Worm (Caenorhabditis elegans) whole organism, mixed stage, embryonic: ENCODE results near the gene cht-6.
A peak's percentile ranks its signal among the peaks of the same experiment; 100 is the strongest.

ENCODE experiments used
- M03D4.4 ChIP-seq: sonication (generic microtip); optimal IDR thresholded peaks from 2 replicates; lab custom pipeline; 2017; ENCODE audit warnings: mild to moderate bottlenecking, missing genetic modification characterization, missing compliant biosample characterization
- bed-3 ChIP-seq: fragments of 200-800 bp; sonication (Bioruptor generic); optimal IDR thresholded peaks from 3 replicates; lab custom pipeline; 2018; ENCODE audit warnings: mild to moderate bottlenecking, missing genetic modification characterization, moderate library complexity, missing compliant biosample characterization
- blmp-1 ChIP-seq: fragments of 150-350 bp; optimal IDR thresholded peaks from 2 replicates; lab custom pipeline; 2014; ENCODE audit warnings: missing biosample characterization, missing genetic modification characterization
- ceh-43 ChIP-seq: fragments of 200-800 bp; sonication (Bioruptor generic); optimal IDR thresholded peaks from 2 replicates; lab custom pipeline; 2018; ENCODE audit warnings: mild to moderate bottlenecking, missing genetic modification characterization, moderate library complexity, missing compliant biosample characterization
- ceh-83 ChIP-seq: fragments of 200-800 bp; sonication (Bioruptor generic); optimal IDR thresholded peaks from 2 replicates; lab custom pipeline; 2018; ENCODE audit warnings: mild to moderate bottlenecking, missing genetic modification characterization, missing compliant biosample characterization
- ces-1 ChIP-seq: fragments of 150-350 bp; optimal IDR thresholded peaks from 2 replicates; lab custom pipeline; 2014; ENCODE audit warnings: missing biosample characterization, missing genetic modification reagents, missing genetic modification characterization
- drap-1 ChIP-seq: fragments of 200-800 bp; sonication (Bioruptor generic); optimal IDR thresholded peaks from 3 replicates; lab custom pipeline; 2018; ENCODE audit warnings: mild to moderate bottlenecking, missing genetic modification characterization, missing compliant biosample characterization
- elt-1 ChIP-seq: sonication (generic microtip); optimal IDR thresholded peaks from 2 replicates; lab custom pipeline; 2017; ENCODE audit warnings: missing genetic modification characterization, mild to moderate bottlenecking, missing compliant biosample characterization, antibody characterized with exemption, moderate library complexity, borderline replicate concordance; ENCODE audit not compliant: insufficient read depth
- elt-3 ChIP-seq: fragments of 150-350 bp; optimal IDR thresholded peaks from 2 replicates; lab custom pipeline; 2014; ENCODE audit warnings: missing biosample characterization, missing genetic modification characterization
- flh-1 ChIP-seq: fragments of 200-800 bp; sonication (Bioruptor generic); optimal IDR thresholded peaks from 2 replicates; lab custom pipeline; 2018; ENCODE audit warnings: mild to moderate bottlenecking, missing genetic modification characterization, moderate library complexity, missing compliant biosample characterization
- ham-2 ChIP-seq: fragments of 200-800 bp; sonication (Bioruptor generic); optimal IDR thresholded peaks from 2 replicates; lab custom pipeline; 2018; ENCODE audit warnings: mild to moderate bottlenecking, missing genetic modification characterization, missing compliant biosample characterization
- lin-13 ChIP-seq: fragments of 150-350 bp; optimal IDR thresholded peaks from 2 replicates; lab custom pipeline; 2014; ENCODE audit warnings: missing biosample characterization, missing genetic modification characterization
- lin-32 ChIP-seq: fragments of 200-800 bp; sonication (Bioruptor generic); optimal IDR thresholded peaks from 2 replicates; lab custom pipeline; 2018; ENCODE audit warnings: mild to moderate bottlenecking, missing genetic modification characterization, missing compliant biosample characterization
- lsy-2 ChIP-seq: fragments of 150-350 bp; optimal IDR thresholded peaks from 2 replicates; lab custom pipeline; 2014; ENCODE audit warnings: missing biosample characterization, missing genetic modification characterization
- mab-5 ChIP-seq: fragments of 150-350 bp; optimal IDR thresholded peaks from 2 replicates; lab custom pipeline; 2014; ENCODE audit warnings: missing biosample characterization, missing genetic modification characterization
- mep-1 ChIP-seq: fragments of 150-350 bp; optimal IDR thresholded peaks from 2 replicates; lab custom pipeline; 2017; ENCODE audit warnings: missing biosample characterization, missing genetic modification reagents, missing genetic modification characterization, inconsistent platforms
- mls-2 ChIP-seq: sonication (generic microtip); optimal IDR thresholded peaks from 2 replicates; lab custom pipeline; 2016; ENCODE audit warnings: mild to moderate bottlenecking, missing genetic modification characterization, moderate library complexity, missing compliant biosample characterization
- nhr-12 ChIP-seq: fragments of 150-350 bp; optimal IDR thresholded peaks from 2 replicates; lab custom pipeline; 2014; ENCODE audit warnings: missing biosample characterization, missing genetic modification characterization
- nhr-2 ChIP-seq: fragments of 150-350 bp; optimal IDR thresholded peaks from 2 replicates; lab custom pipeline; 2014; ENCODE audit warnings: missing biosample characterization, missing genetic modification characterization
- nhr-237 ChIP-seq: fragments of 150-350 bp; optimal IDR thresholded peaks from 2 replicates; lab custom pipeline; 2014; ENCODE audit warnings: missing biosample characterization, missing genetic modification characterization
- nhr-28 ChIP-seq: fragments of 150-350 bp; optimal IDR thresholded peaks from 2 replicates; lab custom pipeline; 2014; ENCODE audit warnings: missing biosample characterization, missing genetic modification characterization
- nhr-76 ChIP-seq: sonication (generic microtip); optimal IDR thresholded peaks from 2 replicates; lab custom pipeline; 2017; ENCODE audit warnings: missing biosample characterization, missing genetic modification characterization
- pha-4 ChIP-seq: fragments of 150-350 bp; optimal IDR thresholded peaks from 2 replicates; lab custom pipeline; 2018; ENCODE audit warnings: missing biosample characterization, missing genetic modification reagents, missing genetic modification characterization
- sem-2 ChIP-seq: fragments of 200-800 bp; sonication (Bioruptor generic); optimal IDR thresholded peaks from 2 replicates; lab custom pipeline; 2018; ENCODE audit warnings: mild to moderate bottlenecking, missing genetic modification characterization, missing compliant biosample characterization
- snpc-4 ChIP-seq: fragments of 150-350 bp; optimal IDR thresholded peaks from 2 replicates; lab custom pipeline; 2014; ENCODE audit warnings: missing biosample characterization, missing genetic modification characterization
- sptf-1 ChIP-seq: sonication (generic microtip); optimal IDR thresholded peaks from 2 replicates; lab custom pipeline; 2017; ENCODE audit warnings: mild to moderate bottlenecking, missing genetic modification characterization, moderate library complexity, missing compliant biosample characterization
- tbx-8 ChIP-seq: fragments of 200-800 bp; sonication (Bioruptor generic); optimal IDR thresholded peaks from 2 replicates; lab custom pipeline; 2018; ENCODE audit warnings: mild to moderate bottlenecking, missing genetic modification characterization, moderate library complexity, missing compliant biosample characterization
- unc-39 ChIP-seq: fragments of 150-350 bp; optimal IDR thresholded peaks from 2 replicates; lab custom pipeline; 2014; ENCODE audit warnings: missing biosample characterization, missing genetic modification characterization
- unc-62 ChIP-seq: fragments of 150-350 bp; optimal IDR thresholded peaks from 2 replicates; lab custom pipeline; 2014; ENCODE audit warnings: missing biosample characterization, missing genetic modification reagents, missing genetic modification characterization
- zip-8 ChIP-seq: fragments of 150-350 bp; optimal IDR thresholded peaks from 2 replicates; lab custom pipeline; 2014; ENCODE audit warnings: missing biosample characterization, missing genetic modification characterization
- ztf-11 ChIP-seq: fragments of 150-350 bp; optimal IDR thresholded peaks from 2 replicates; lab custom pipeline; 2014; ENCODE audit warnings: missing biosample characterization, missing genetic modification characterization

cht-6 gene

ce11 chrV:6413057-6413456 lies 1.7 kb upstream of the cht-6 start:
- TF ChIP-seq lin-32 (GFP tag; lab: Kevin White, UChicago) (no peak), bed-3 (no peak), nhr-237 (tag; lab: Kevin White, UChicago) (no peak), pha-4 (tag; lab: Kevin White, UChicago) (no peak), mab-5 (tag; lab: Kevin White, UChicago) (no peak), ceh-83 (GFP tag; lab: Kevin White, UChicago) (no peak), nhr-28 (tag; lab: Kevin White, UChicago) (no peak), elt-3 (no peak), nhr-76 (no peak)

DNA sequence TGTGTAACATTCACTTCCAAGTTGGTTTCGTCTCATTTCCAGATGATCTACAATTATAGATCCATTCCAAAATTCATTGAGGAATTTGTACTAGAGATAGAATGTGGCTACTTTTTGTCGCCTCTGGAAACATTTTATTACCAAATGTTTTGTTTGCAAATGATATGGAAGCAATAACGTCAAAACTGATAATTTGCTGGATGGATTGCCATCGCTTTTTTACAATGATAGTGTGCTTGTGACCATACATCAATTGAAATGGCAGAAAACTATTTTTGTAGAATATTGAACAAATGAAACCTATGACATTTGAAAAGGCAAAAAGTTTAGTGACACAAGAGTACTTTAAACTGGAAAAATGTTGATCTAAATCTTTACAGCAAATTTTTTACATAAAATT lies 324 bp upstream of the cht-6 start:
- TF ChIP-seq mab-5 (tag; lab: Kevin White, UChicago) (no peak), lin-13 (tag; lab: Kevin White, UChicago) (no peak), unc-62 (GFP tag; lab: Kevin White, UChicago) (no peak), blmp-1 (no peak), snpc-4 (no peak), nhr-76 (no peak), flh-1 (GFP tag; lab: Kevin White, UChicago) (no peak), mep-1 (tag; lab: Kevin White, UChicago) (no peak), ceh-83 (GFP tag; lab: Kevin White, UChicago) (no peak), ceh-43 (GFP tag; lab: Kevin White, UChicago) (no peak), pha-4 (tag; lab: Kevin White, UChicago) (no peak), nhr-12 (no peak), ham-2 (GFP tag; lab: Kevin White, UChicago) (no peak), ces-1 (no peak), elt-1 (tag; lab: Kevin White, UChicago) (no peak), sem-2 (GFP tag; lab: Kevin White, UChicago) (no peak), unc-39 (tag; lab: Kevin White, UChicago) (no peak), mls-2 (tag; lab: Kevin White, UChicago) (no peak), drap-1 (GFP tag; lab: Kevin White, UChicago) (no peak), lin-32 (GFP tag; lab: Kevin White, UChicago) (no peak)

- no peak for TF ChIP-seq tbx-8
- no peak for TF ChIP-seq mep-1 (tag; lab: Kevin White, UChicago)
- no peak for TF ChIP-seq elt-3
- TF ChIP-seq lin-32 (GFP tag; lab: Kevin White, UChicago): no peak
- no peak for TF ChIP-seq ces-1
- TF ChIP-seq M03D4.4 (tag; lab: Kevin White, UChicago): no peak
Measured at ce11 chrV:6424055-6424454, 9.3 kb downstream of the cht-6 start, which contains the start of gene urb-1. TSS of gene urb-1 (minus strand) at chrV:6424155.

- TF ChIP-seq zip-8 (tag; lab: Kevin White, UChicago) (no peak), sptf-1 (peak; percentile 22), pha-4 (tag; lab: Kevin White, UChicago) (no peak), mls-2 (tag; lab: Kevin White, UChicago) (peak; percentile 19), lsy-2 (no peak)
Measured at ce11 chrV:6425927-6426326, 11.1 kb downstream of the cht-6 start, which contains the start of gene T05H4.11. TSS of gene T05H4.11 (minus strand) at chrV:6426261.

ce11 chrV:6426843-6427242 lies 12.1 kb downstream of the cht-6 start, which contains the start of gene atp-4:
TSS of gene atp-4 (minus strand) at chrV:6427112.
- TF ChIP-seq nhr-28 (tag; lab: Kevin White, UChicago): no peak
- TF ChIP-seq ces-1: no peak
- TF ChIP-seq snpc-4: no peak
- no peak for TF ChIP-seq unc-62 (GFP tag; lab: Kevin White, UChicago)
- TF ChIP-seq ceh-83 (GFP tag; lab: Kevin White, UChicago): no peak
- TF ChIP-seq elt-3: no peak
- TF ChIP-seq nhr-237 (tag; lab: Kevin White, UChicago): no peak
- no peak for TF ChIP-seq unc-39 (tag; lab: Kevin White, UChicago)
- no peak for TF ChIP-seq ztf-11 (tag; lab: Kevin White, UChicago)
- TF ChIP-seq tbx-8: no peak
- no peak for TF ChIP-seq lsy-2
- TF ChIP-seq drap-1 (GFP tag; lab: Kevin White, UChicago): no peak
- TF ChIP-seq bed-3: no peak
- TF ChIP-seq nhr-2 (tag; lab: Kevin White, UChicago): no peak
- no peak for TF ChIP-seq lin-13 (tag; lab: Kevin White, UChicago)
- TF ChIP-seq blmp-1: no peak
- TF ChIP-seq sptf-1: no peak
- TF ChIP-seq mep-1 (tag; lab: Kevin White, UChicago): no peak
